Worm (Caenorhabditis elegans): ENCODE results near the gene F26D10.13.

Gene F26D10.13

ce11 chrIV:17280441-17280939 is 15.9 kb upstream of the F26D10.13 start:
- TF ChIP-seq nhr-129 (tag; optimal IDR thresholded peaks at IDR 0.05) (peak; percentile 27), sma-9 (GFP tag; optimal IDR thresholded peaks at IDR 0.05) (no peak), sma-9 (tag; optimal IDR thresholded peaks at IDR 0.05) (no peak), dmd-4 (tag; optimal IDR thresholded peaks at IDR 0.05) (no peak), egl-27 (tag; optimal IDR thresholded peaks at IDR 0.05) (no peak), F13H6.1 (tag; optimal IDR thresholded peaks at IDR 0.05) (no peak), ama-1 (optimal IDR thresholded peaks at IDR 0.05) (peak; percentile 90), mbf-1 (tag; optimal IDR thresholded peaks at IDR 0.05) (no peak), Y55F3AM.14 (GFP tag; optimal IDR thresholded peaks at IDR 0.05) (no peak)

ce11 chrIV:17279592-17280440 is 15.2 kb upstream of the F26D10.13 start:
- TF ChIP-seq sma-3 (GFP tag; optimal IDR thresholded peaks at IDR 0.05) (no peak), dmd-4 (tag; optimal IDR thresholded peaks at IDR 0.05) (no peak), R02D3.7 (tag; optimal IDR thresholded peaks at IDR 0.05) (no peak), mbf-1 (tag; optimal IDR thresholded peaks at IDR 0.05) (no peak), egl-27 (tag; optimal IDR thresholded peaks at IDR 0.05) (no peak), ztf-11 (tag; optimal IDR thresholded peaks at IDR 0.05) (no peak), nhr-21 (tag; optimal IDR thresholded peaks at IDR 0.05) (no peak), ama-1 (optimal IDR thresholded peaks at IDR 0.05) (peak; percentile 87), nhr-11 (tag; optimal IDR thresholded peaks at IDR 0.05) (peak; percentile 45), alr-1 (tag; optimal IDR thresholded peaks at IDR 0.05) (no peak), nhr-6 (tag; optimal IDR thresholded peaks at IDR 0.05) (no peak), unc-55 (GFP tag; optimal IDR thresholded peaks at IDR 0.05) (no peak), fos-1 (tag; optimal IDR thresholded peaks at IDR 0.05) (no peak), ceh-16 (tag; optimal IDR thresholded peaks at IDR 0.05) (no peak), ZK546.5 (tag; optimal IDR thresholded peaks at IDR 0.05) (no peak), blmp-1 (tag; optimal IDR thresholded peaks at IDR 0.05; ENCODE audit: insufficient read depth) (no peak), unc-39 (tag; optimal IDR thresholded peaks at IDR 0.05) (no peak), crh-2 (tag; optimal IDR thresholded peaks at IDR 0.05) (peak; percentile 42), Y55F3AM.14 (GFP tag; optimal IDR thresholded peaks at IDR 0.05) (no peak)

DNA sequence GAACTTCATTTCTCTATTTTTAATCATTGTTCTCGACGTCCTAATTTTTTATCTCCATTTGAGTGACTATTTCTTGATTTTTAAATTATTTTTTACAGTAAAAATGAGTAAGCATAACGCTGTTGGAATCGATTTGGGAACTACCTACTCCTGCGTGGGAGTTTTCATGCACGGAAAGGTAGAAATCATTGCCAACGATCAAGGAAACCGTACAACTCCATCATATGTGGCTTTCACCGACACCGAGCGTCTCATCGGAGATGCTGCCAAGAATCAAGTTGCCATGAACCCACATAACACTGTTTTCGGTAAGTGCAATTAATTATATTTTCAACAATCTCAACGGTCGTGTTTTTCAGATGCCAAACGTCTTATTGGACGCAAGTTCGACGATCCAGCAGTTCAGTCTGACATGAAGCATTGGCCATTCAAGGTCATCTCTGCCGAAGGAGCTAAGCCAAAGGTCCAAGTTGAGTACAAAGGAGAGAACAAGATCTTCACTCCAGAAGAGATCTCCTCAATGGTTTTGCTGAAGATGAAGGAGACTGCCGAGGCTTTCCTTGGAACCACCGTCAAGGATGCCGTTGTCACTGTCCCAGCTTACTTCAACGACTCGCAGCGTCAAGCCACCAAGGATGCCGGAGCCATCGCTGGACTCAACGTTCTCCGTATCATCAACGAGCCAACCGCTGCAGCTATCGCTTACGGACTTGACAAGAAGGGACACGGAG is 14.4 kb upstream of the F26D10.13 start, which contains the start of gene hsp-1:
Gene hsp-1 (plus strand): TSS at position 99 of the 731 bp plus-strand sequence.
- TF ChIP-seq ama-1 (optimal IDR thresholded peaks at IDR 0.05) (peak; percentile 13), zag-1 (tag; optimal IDR thresholded peaks at IDR 0.05) (no peak)

DNA sequence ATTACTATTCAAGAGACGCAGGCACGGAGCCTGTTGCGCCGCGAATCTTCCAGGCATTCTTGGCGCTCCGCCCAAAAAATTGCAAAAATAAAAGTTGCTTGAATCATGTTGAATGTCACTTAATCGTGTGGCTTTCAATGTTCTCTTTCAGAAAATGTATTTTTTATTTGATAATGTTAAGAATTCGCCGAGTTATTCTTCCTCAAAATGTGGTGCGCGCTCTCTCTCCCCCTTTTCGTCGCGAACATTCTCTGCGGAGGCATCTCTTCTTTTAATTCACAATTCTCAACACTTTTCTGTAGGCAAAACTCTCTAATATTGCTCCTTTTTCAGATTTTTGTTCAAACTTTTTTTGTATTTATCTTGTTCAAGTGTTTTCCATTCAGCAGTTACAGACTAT is 13.7 kb upstream of the F26D10.13 start:
- TF ChIP-seq mbf-1 (tag; optimal IDR thresholded peaks at IDR 0.05), result no peak
- TF ChIP-seq egl-27 (tag; optimal IDR thresholded peaks at IDR 0.05), result peak; percentile 95
- TF ChIP-seq R02D3.7 (tag; optimal IDR thresholded peaks at IDR 0.05), result peak; percentile 62
- peak; percentile 43 for TF ChIP-seq lin-39 (tag; optimal IDR thresholded peaks at IDR 0.05)
- peak; percentile 96 for TF ChIP-seq zag-1 (tag; optimal IDR thresholded peaks at IDR 0.05)
- peak; percentile 97 for TF ChIP-seq F13H6.1 (tag; optimal IDR thresholded peaks at IDR 0.05)
- TF ChIP-seq mdl-1 (tag; optimal IDR thresholded peaks at IDR 0.05), result peak in 1 of 2 experiments; percentile 76
- TF ChIP-seq ztf-11 (tag; optimal IDR thresholded peaks at IDR 0.05), result peak; percentile 35
- TF ChIP-seq alr-1 (tag; optimal IDR thresholded peaks at IDR 0.05), result no peak
- TF ChIP-seq sma-3 (GFP tag; optimal IDR thresholded peaks at IDR 0.05), result peak; percentile 99
- peak; percentile 89 for TF ChIP-seq lin-11 (tag; optimal IDR thresholded peaks at IDR 0.05)
- peak; percentile 96 for TF ChIP-seq nhr-21 (tag; optimal IDR thresholded peaks at IDR 0.05)
- TF ChIP-seq elt-1 (tag; optimal IDR thresholded peaks at IDR 0.05), result no peak
- TF ChIP-seq skn-1 (tag; optimal IDR thresholded peaks at IDR 0.05), result peak; percentile 43
- peak; percentile 95 for TF ChIP-seq ztf-4 (tag; optimal IDR thresholded peaks at IDR 0.05)
- peak; percentile 92 for TF ChIP-seq fos-1 (tag; optimal IDR thresholded peaks at IDR 0.05)
- peak; percentile 78 for TF ChIP-seq nhr-237 (tag; optimal IDR thresholded peaks at IDR 0.05)
- peak; percentile 71 for TF ChIP-seq nhr-77 (tag; optimal IDR thresholded peaks at IDR 0.05)
- no peak for TF ChIP-seq peb-1 (tag; optimal IDR thresholded peaks at IDR 0.05)
- TF ChIP-seq lsy-2 (tag; optimal IDR thresholded peaks at IDR 0.05), result peak; percentile 92 to 95
- TF ChIP-seq nhr-23 (tag; optimal IDR thresholded peaks at IDR 0.05), result no peak
- no peak for TF ChIP-seq aly-2 (tag; optimal IDR thresholded peaks at IDR 0.05)
- peak; percentile 92 for TF ChIP-seq ama-1 (optimal IDR thresholded peaks at IDR 0.05)
- TF ChIP-seq unc-62 (GFP tag; optimal IDR thresholded peaks at IDR 0.05), result peak; percentile 38
- no peak for TF ChIP-seq elt-3 (tag; optimal IDR thresholded peaks at IDR 0.05)
- TF ChIP-seq mab-5 (tag; optimal IDR thresholded peaks at IDR 0.05), result peak; percentile 90
- TF ChIP-seq nhr-10 (tag; optimal IDR thresholded peaks at IDR 0.05), result peak; percentile 83
- peak; percentile 98 for TF ChIP-seq Y55F3AM.14 (GFP tag; optimal IDR thresholded peaks at IDR 0.05)
- peak; percentile 97 for TF ChIP-seq sem-4 (tag; optimal IDR thresholded peaks at IDR 0.05)
- peak; percentile 87 for TF ChIP-seq sma-9 (GFP tag; optimal IDR thresholded peaks at IDR 0.05)
- no peak for TF ChIP-seq sma-9 (tag; optimal IDR thresholded peaks at IDR 0.05)
- TF ChIP-seq dmd-4 (tag; optimal IDR thresholded peaks at IDR 0.05), result no peak
- TF ChIP-seq blmp-1 (tag; optimal IDR thresholded peaks at IDR 0.05; ENCODE audit: insufficient read depth), result peak; percentile 82
- TF ChIP-seq snpc-4 (tag; optimal IDR thresholded peaks at IDR 0.05), result peak; percentile 65
